Worm (Caenorhabditis elegans): ENCODE data around the gene F59E12.1.

Gene F59E12.1

ce11 chrII:5660736-5661734, 6.7 kb downstream of the F59E12.1 start, which contains the start of the genes ift-43 and mdt-26 (continued):
- TF ChIP-seq hlh-30 (tag; optimal IDR thresholded peaks at IDR 0.05; ENCODE audit: insufficient read depth) (peak; percentile 79), nhr-102 (tag; optimal IDR thresholded peaks at IDR 0.05) (peak; percentile 70), dmd-6 (GFP tag; IDR thresholded peaks at IDR 0.05) (peak; percentile 70), nhr-237 (tag; optimal IDR thresholded peaks at IDR 0.05) (no peak), unc-39 (tag; optimal IDR thresholded peaks at IDR 0.05) (no peak), pha-4 (GFP tag; IDR thresholded peaks at IDR 0.05) (peak; percentile 72; the same call in 1 of the 2 replicates), pha-4 (tag; optimal IDR thresholded peaks at IDR 0.05) (no peak), lin-39 (tag; optimal IDR thresholded peaks at IDR 0.05) (no peak), tra-1 (GFP tag; IDR thresholded peaks at IDR 0.05) (peak; percentile 46; the same call in 1 of the 2 replicates), ztf-11 (tag; optimal IDR thresholded peaks at IDR 0.05) (no peak), nhr-42 (GFP tag; IDR thresholded peaks at IDR 0.05) (peak; percentile 83), F49E8.2 (tag; optimal IDR thresholded peaks at IDR 0.05; ENCODE audit: borderline replicate concordance) (no peak), ceh-28 (tag; optimal IDR thresholded peaks at IDR 0.05) (peak; percentile 76), nhr-41 (GFP tag; IDR thresholded peaks at IDR 0.05) (peak; percentile 65; the same call in 1 of the 2 replicates), lsy-2 (tag; optimal IDR thresholded peaks at IDR 0.05) (peak; percentile 39 to 80), hif-1 (tag; optimal IDR thresholded peaks at IDR 0.05) (peak; percentile 31 to 69), ces-1 (GFP tag; optimal IDR thresholded peaks at IDR 0.05) (no peak), nhr-76 (tag; optimal IDR thresholded peaks at IDR 0.05) (no peak), zfp-3 (GFP tag; conservative IDR thresholded peaks at IDR 0.05) (0 out of 2 replicates have a peak, but pooled peaks have one; percentile 36), daf-16 (GFP tag; optimal IDR thresholded peaks at IDR 0.05) (peak; percentile 36 to 59), daf-16 (tag; optimal IDR thresholded peaks at IDR 0.05) (peak; percentile 47), ceh-44 (GFP tag; IDR thresholded peaks at IDR 0.05) (peak; percentile 64; the same call in 1 of the 2 replicates), lin-1 (GFP tag; IDR thresholded peaks at IDR 0.05) (no peak), dpl-1 (GFP tag; optimal IDR thresholded peaks at IDR 0.05) (peak; percentile 40), dmd-8 (GFP tag; IDR thresholded peaks at IDR 0.05) (peak; percentile 74; the same call in 1 of the 2 replicates), zip-2 (tag; optimal IDR thresholded peaks at IDR 0.05) (no peak), ceh-32 (tag; optimal IDR thresholded peaks at IDR 0.05; ENCODE audit: poor library complexity) (peak; percentile 55), T20F7.1 (GFP tag; optimal IDR thresholded peaks at IDR 0.05) (no peak), Y75B8A.6 (GFP tag; IDR thresholded peaks at IDR 0.05) (peak; percentile 73; the same call in 1 of the 2 replicates), nhr-111 (GFP tag; optimal IDR thresholded peaks at IDR 0.05) (peak; percentile 21), ctbp-1 (GFP tag; IDR thresholded peaks at IDR 0.05) (peak; percentile 92), spr-3 (GFP tag; optimal IDR thresholded peaks at IDR 0.05) (no peak), dve-1 (tag; optimal IDR thresholded peaks at IDR 0.05; ENCODE audit: insufficient read depth) (peak; percentile 79), hmg-1.1 (GFP tag; IDR thresholded peaks at IDR 0.05) (peak; percentile 94), ceh-20 (GFP tag; IDR thresholded peaks at IDR 0.05) (peak; percentile 67), mes-2 (tag; optimal IDR thresholded peaks at IDR 0.05; ENCODE audit: poor library complexity, severe bottlenecking) (peak; percentile 74), egl-27 (tag; optimal IDR thresholded peaks at IDR 0.05) (no peak), lin-38 (GFP tag; IDR thresholded peaks at IDR 0.05) (peak; percentile 66), F26F4.8 (GFP tag; conservative IDR thresholded peaks at IDR 0.05) (no peak), attf-4 (tag; optimal IDR thresholded peaks at IDR 0.05) (no peak), nhr-48 (tag; optimal IDR thresholded peaks at IDR 0.05) (peak; percentile 35), daf-8 (GFP tag; IDR thresholded peaks at IDR 0.05) (no peak), mxl-3 (GFP tag; optimal IDR thresholded peaks at IDR 0.05) (peak; percentile 47), jun-1 (tag; optimal IDR thresholded peaks at IDR 0.05) (peak; percentile 57), mep-1 (tag; optimal IDR thresholded peaks at IDR 0.05) (peak; percentile 77), ZK546.5 (tag; optimal IDR thresholded peaks at IDR 0.05) (peak in 1 of 2 experiments; percentile 3), lin-29 (GFP tag; IDR thresholded peaks at IDR 0.05) (peak; percentile 49; the same call in 1 of the 2 replicates), rbr-2 (tag; optimal IDR thresholded peaks at IDR 0.05) (peak; percentile 76)
